Fruit fly (Drosophila melanogaster) whole organism, pupa: ENCODE data around the gene CG4911.

Experiments used
- CG10348 ChIP-seq: fragments of 200-800 bp; sonication (Bioruptor generic); IDR thresholded peaks from 2 replicates; pipeline ENCODE4 v1.3.6; 2022; ENCODE audit warnings: missing biosample characterization, missing genetic modification characterization
- CG13204 ChIP-seq: fragments of 200-800 bp; sonication (Bioruptor generic); optimal IDR thresholded peaks from 2 replicates; lab custom pipeline; 2018; ENCODE audit warnings: missing biosample characterization, mild to moderate bottlenecking, missing genetic modification characterization, moderate library complexity
- CG14655 ChIP-seq: fragments of 200-800 bp; sonication (Bioruptor generic); optimal IDR thresholded peaks from 3 replicates; lab custom pipeline; 2017; ENCODE audit warnings: mild to moderate bottlenecking, missing biosample characterization, missing genetic modification reagents, missing genetic modification characterization
- CG15710 ChIP-seq: fragments of 200-800 bp; sonication (Bioruptor generic); optimal IDR thresholded peaks from 2 replicates; lab custom pipeline; 2018; ENCODE audit warnings: missing biosample characterization, mild to moderate bottlenecking, missing genetic modification characterization, moderate library complexity
- CG17806 ChIP-seq: fragments of 200-800 bp; sonication (Bioruptor generic); optimal IDR thresholded peaks from 2 replicates; lab custom pipeline; 2018; ENCODE audit warnings: missing biosample characterization, mild to moderate bottlenecking, missing genetic modification characterization, moderate library complexity
- CG32121 ChIP-seq: fragments of 200-800 bp; sonication (Bioruptor generic); IDR thresholded peaks from 2 replicates; pipeline ENCODE4 v1.3.6; 2022; ENCODE audit warnings: missing biosample characterization, missing genetic modification characterization
- CG34367 ChIP-seq: fragments of 200-800 bp; sonication (Bioruptor generic); optimal IDR thresholded peaks from 2 replicates; lab custom pipeline; 2018; ENCODE audit warnings: missing biosample characterization, mild to moderate bottlenecking, missing genetic modification characterization
- CG4496 ChIP-seq: fragments of 200-800 bp; sonication (Bioruptor generic); IDR thresholded peaks from 3 replicates; pipeline ENCODE4 v1.3.6; 2022; ENCODE audit warnings: missing biosample characterization, missing genetic modification characterization
- CG8301 ChIP-seq: fragments of 200-800 bp; sonication (Bioruptor generic); optimal IDR thresholded peaks from 2 replicates; lab custom pipeline; 2018; ENCODE audit warnings: missing biosample characterization, mild to moderate bottlenecking, missing genetic modification characterization
- D1 ChIP-seq: fragments of 200-800 bp; sonication (Bioruptor generic); optimal IDR thresholded peaks from 2 replicates; lab custom pipeline; 2018; ENCODE audit warnings: missing biosample characterization, mild to moderate bottlenecking, missing genetic modification characterization, moderate library complexity
- EcR ChIP-seq: fragments of 200-800 bp; sonication (Bioruptor generic); optimal IDR thresholded peaks from 3 replicates; lab custom pipeline; 2019; ENCODE audit warnings: missing biosample characterization, missing genetic modification characterization, mild to moderate bottlenecking, moderate library complexity, missing genetic modification reagents
- fd96Ca ChIP-seq: fragments of 200-800 bp; sonication (Bioruptor generic); IDR thresholded peaks from 3 replicates; pipeline ENCODE4 v1.3.6; 2022; ENCODE audit warnings: missing biosample characterization, missing genetic modification characterization
- rn ChIP-seq: fragments of 200-800 bp; sonication (Bioruptor generic); IDR thresholded peaks from 2 replicates; pipeline ENCODE4 v1.3.6; 2022; ENCODE audit warnings: missing biosample characterization, missing genetic modification characterization

DNA sequence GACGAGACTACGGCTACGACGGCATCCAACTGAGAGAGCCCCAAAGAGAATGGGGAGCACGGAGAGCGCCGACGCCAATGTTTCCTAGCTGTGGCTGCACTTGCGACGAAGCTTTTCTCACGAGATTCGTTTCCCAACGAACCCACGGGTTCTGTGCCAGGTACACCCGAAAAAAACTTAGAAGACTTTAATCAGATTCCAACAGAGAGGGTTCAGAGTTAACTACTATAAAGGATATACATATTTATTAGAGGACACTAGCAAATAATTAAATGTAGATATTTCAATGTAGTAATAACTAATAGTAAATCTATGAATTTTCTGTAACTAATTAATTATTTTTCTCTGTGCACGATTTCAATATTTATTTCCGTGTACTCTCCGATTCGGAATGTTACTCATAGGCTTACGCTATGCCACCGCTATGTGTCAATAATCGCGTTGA lies 6.5 kb downstream of the CG4911 start, which contains the start of gene Argk1:
- TF ChIP-seq CG15710 (tag; lab: Kevin White, UChicago) (peak; percentile 37), CG32121 (peak; percentile 90), CG10348 (no peak), fd96Ca (GFP tag; lab: Robert Waterston, UW) (peak; percentile 64; the same call in 2 of the 3 replicates), D1 (no peak), rn (GFP tag; lab: Robert Waterston, UW) (peak; percentile 36; the same call in 1 of the 2 replicates), CG14655 (GFP tag; lab: Kevin White, UChicago) (peak; percentile 23), EcR (GFP tag; lab: Kevin White, UChicago) (no peak), CG17806 (tag; lab: Kevin White, UChicago) (no peak), CG4496 (GFP tag; lab: Robert Waterston, UW) (peak; percentile 83), CG13204 (GFP tag; lab: Kevin White, UChicago) (no peak), CG34367 (tag; lab: Kevin White, UChicago) (peak; percentile 18), CG8301 (peak; percentile 27)
